Fruit fly (Drosophila melanogaster): ENCODE data around the gene Tsf1.

Tsf1 gene

DNA sequence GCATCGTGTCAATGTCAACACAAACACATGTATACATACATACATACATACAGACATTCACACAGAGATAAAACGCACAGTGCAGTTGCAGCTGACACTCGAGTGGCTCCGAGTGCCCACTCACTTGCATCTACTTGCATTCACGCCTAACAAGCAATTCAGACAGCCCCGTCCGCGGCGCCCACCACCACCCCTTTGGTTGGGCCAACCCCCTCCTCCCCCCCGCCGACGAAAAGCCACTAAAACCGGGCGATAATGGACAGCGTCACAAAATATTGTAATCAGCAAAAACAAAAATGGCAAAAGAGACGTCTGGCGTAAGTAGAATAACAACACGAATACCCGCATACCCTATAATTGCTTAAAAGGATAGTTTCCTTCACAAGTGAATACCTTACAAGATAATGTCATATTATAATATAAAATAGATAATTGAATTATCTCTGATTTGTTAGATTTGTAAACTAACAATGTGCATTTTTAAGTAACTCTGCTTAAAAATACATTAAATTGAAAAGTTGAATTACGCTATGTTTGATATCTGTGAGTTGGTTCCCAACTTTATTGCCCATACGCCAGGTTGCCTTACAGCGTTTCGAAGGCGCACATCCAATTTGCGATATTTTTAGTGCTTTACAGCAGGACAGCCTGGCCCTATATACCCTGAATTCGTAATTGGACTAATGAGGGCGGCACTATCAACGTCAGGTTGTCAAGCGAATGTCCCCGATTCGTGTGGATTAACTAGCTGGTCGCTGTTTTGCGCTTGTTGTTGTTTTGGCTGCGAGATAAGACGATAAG is 19.9 kb downstream of the Tsf1 start:
- peak; percentile 20 for TF ChIP-seq pad (GFP tag; optimal IDR thresholded peaks at IDR 0.05)
- TF ChIP-seq CG33017 (tag; optimal IDR thresholded peaks at IDR 0.05) = no peak
- peak; percentile 19 for TF ChIP-seq CG12768 (GFP tag; optimal IDR thresholded peaks at IDR 0.05)
- peak; percentile 15 for TF ChIP-seq bab1 (GFP tag; optimal IDR thresholded peaks at IDR 0.05)
- TF ChIP-seq Clk (GFP tag; optimal IDR thresholded peaks at IDR 0.05) = no peak
- TF ChIP-seq CG7045 (GFP tag; optimal IDR thresholded peaks at IDR 0.05) = peak; percentile 26
- peak; percentile 53 for TF ChIP-seq kay (GFP tag; ENCODE audit: borderline replicate concordance)
- peak; percentile 99 for TF ChIP-seq tj (GFP tag; optimal IDR thresholded peaks at IDR 0.05)
- TF ChIP-seq CG5204 (GFP tag; optimal IDR thresholded peaks at IDR 0.05) = no peak
- no peak for TF ChIP-seq ovo (GFP tag; optimal IDR thresholded peaks at IDR 0.05)
- peak; percentile 7 for TF ChIP-seq Mnt (GFP tag; optimal IDR thresholded peaks at IDR 0.05)
- TF ChIP-seq CG11617 (GFP tag; optimal IDR thresholded peaks at IDR 0.05) = peak; percentile 54
- no peak for TF ChIP-seq CG1620 (GFP tag; optimal IDR thresholded peaks at IDR 0.05)
- no peak for TF ChIP-seq Crg-1 (GFP tag; optimal IDR thresholded peaks at IDR 0.05)
- TF ChIP-seq CG14711 (tag; optimal IDR thresholded peaks at IDR 0.05) = peak; percentile 10
- TF ChIP-seq cic (GFP tag; optimal IDR thresholded peaks at IDR 0.05) = peak; percentile 70

DNA sequence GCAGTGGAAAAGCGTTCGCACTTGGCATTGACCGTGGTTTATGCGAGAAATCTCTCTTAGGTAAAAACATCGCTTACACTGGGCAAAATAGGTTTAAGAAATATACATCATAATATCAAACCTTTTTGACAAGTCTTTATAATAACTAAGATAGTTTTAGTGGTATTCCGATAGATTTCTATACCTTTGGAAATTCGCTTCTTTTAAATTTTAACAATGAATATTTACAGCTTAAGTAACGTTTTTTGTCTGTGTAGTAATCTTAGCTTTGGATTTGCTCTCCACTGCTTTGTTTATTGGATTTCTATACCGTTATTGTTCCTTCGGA is 20.5 kb downstream of the Tsf1 start:
- peak; percentile 76 for TF ChIP-seq CG14711 (tag; optimal IDR thresholded peaks at IDR 0.05)
- no peak for TF ChIP-seq ovo (GFP tag; optimal IDR thresholded peaks at IDR 0.05)
- TF ChIP-seq toe (GFP tag; optimal IDR thresholded peaks at IDR 0.05) = no peak
- TF ChIP-seq CG7101 (tag; optimal IDR thresholded peaks at IDR 0.05) = peak; percentile 59
- no peak for TF ChIP-seq tj (GFP tag; optimal IDR thresholded peaks at IDR 0.05)
- TF ChIP-seq Mnt (GFP tag; optimal IDR thresholded peaks at IDR 0.05) = no peak
- no peak for TF ChIP-seq CG5204 (GFP tag; optimal IDR thresholded peaks at IDR 0.05)
- TF ChIP-seq Hr96 (GFP tag; optimal IDR thresholded peaks at IDR 0.05) = peak; percentile 30
- peak; percentile 35 for TF ChIP-seq CG33017 (tag; optimal IDR thresholded peaks at IDR 0.05)
- no peak for TF ChIP-seq CG12768 (GFP tag; optimal IDR thresholded peaks at IDR 0.05)
- peak; percentile 19 for TF ChIP-seq pad (GFP tag; optimal IDR thresholded peaks at IDR 0.05)
- no peak for TF ChIP-seq cnc (optimal IDR thresholded peaks at IDR 0.05)
- TF ChIP-seq cic (GFP tag; optimal IDR thresholded peaks at IDR 0.05) = no peak
- no peak for TF ChIP-seq CG7045 (GFP tag; optimal IDR thresholded peaks at IDR 0.05)
- TF ChIP-seq Crg-1 (GFP tag; optimal IDR thresholded peaks at IDR 0.05) = no peak
- no peak for TF ChIP-seq Clk (GFP tag; optimal IDR thresholded peaks at IDR 0.05)
- TF ChIP-seq kay (GFP tag; ENCODE audit: borderline replicate concordance) = no peak
- TF ChIP-seq bab1 (GFP tag; optimal IDR thresholded peaks at IDR 0.05) = peak; percentile 25
- TF ChIP-seq CG1620 (GFP tag; optimal IDR thresholded peaks at IDR 0.05) = no peak
- no peak for TF ChIP-seq CG11617 (GFP tag; optimal IDR thresholded peaks at IDR 0.05)

DNA sequence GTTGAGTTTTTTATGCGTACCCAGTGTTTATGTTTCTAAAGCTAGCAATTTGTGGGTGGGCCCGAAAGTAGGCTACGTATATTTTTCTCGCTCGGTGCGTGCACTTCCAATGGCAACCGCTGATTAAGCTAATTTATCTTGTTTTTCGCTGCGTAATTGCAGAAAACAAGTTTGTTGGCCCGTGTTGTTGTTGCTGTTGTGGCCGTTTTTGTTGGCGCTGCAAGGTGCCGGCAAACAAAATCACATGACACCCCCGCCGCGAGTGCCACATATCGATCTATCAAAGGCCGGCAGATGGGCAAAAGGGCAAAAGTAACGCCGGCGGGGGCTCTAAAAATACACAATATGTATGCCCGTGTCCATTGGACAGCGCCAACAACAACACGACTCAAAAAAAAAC is 22.6 kb downstream of the Tsf1 start:
- TF ChIP-seq CG12768 (GFP tag; optimal IDR thresholded peaks at IDR 0.05) (no peak), CG33017 (tag; optimal IDR thresholded peaks at IDR 0.05) (no peak), CG1620 (GFP tag; optimal IDR thresholded peaks at IDR 0.05) (no peak), tj (GFP tag; optimal IDR thresholded peaks at IDR 0.05) (peak; percentile 92), CG14711 (tag; optimal IDR thresholded peaks at IDR 0.05) (no peak), CG7045 (GFP tag; optimal IDR thresholded peaks at IDR 0.05) (no peak), CG7101 (tag; optimal IDR thresholded peaks at IDR 0.05) (no peak)

DNA sequence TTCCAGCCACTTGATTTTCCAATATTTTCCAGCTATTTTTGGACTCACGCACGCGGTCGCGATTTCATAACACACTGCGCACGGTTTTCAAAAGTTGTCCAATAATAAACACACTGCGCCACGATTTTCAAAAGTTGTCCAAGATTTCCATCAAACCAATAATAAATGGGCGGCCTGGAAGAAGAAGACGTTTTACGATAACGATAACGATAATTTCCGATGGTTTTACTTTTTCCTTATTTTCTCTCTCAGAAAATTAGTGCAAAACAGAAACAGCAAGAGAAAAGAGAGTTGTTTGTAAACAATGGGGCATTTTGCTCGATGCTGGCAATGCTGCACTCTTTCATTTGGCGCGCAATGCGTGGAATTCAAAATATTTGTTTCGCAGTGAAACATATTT is 23.1 kb downstream of the Tsf1 start, which contains the start of gene Nt5b:
Gene Nt5b, minus strand, starts transcription at position 207 of the 400 bp plus-strand sequence.
- no peak for TF ChIP-seq tj (GFP tag; optimal IDR thresholded peaks at IDR 0.05)
- no peak for TF ChIP-seq kay (GFP tag; ENCODE audit: borderline replicate concordance)
- TF ChIP-seq CG11617 (GFP tag; optimal IDR thresholded peaks at IDR 0.05) = no peak
- no peak for TF ChIP-seq bab1 (GFP tag; optimal IDR thresholded peaks at IDR 0.05)
- no peak for TF ChIP-seq CG5204 (GFP tag; optimal IDR thresholded peaks at IDR 0.05)
- TF ChIP-seq Crg-1 (GFP tag; optimal IDR thresholded peaks at IDR 0.05) = no peak
- TF ChIP-seq Clk (GFP tag; optimal IDR thresholded peaks at IDR 0.05) = no peak
- TF ChIP-seq pad (GFP tag; optimal IDR thresholded peaks at IDR 0.05) = no peak
- TF ChIP-seq CG12768 (GFP tag; optimal IDR thresholded peaks at IDR 0.05) = no peak
- TF ChIP-seq toe (GFP tag; optimal IDR thresholded peaks at IDR 0.05) = no peak
- no peak for TF ChIP-seq CG7045 (GFP tag; optimal IDR thresholded peaks at IDR 0.05)
- no peak for TF ChIP-seq Hr96 (GFP tag; optimal IDR thresholded peaks at IDR 0.05)
- TF ChIP-seq CG7101 (tag; optimal IDR thresholded peaks at IDR 0.05) = no peak
- no peak for TF ChIP-seq CG33017 (tag; optimal IDR thresholded peaks at IDR 0.05)
- TF ChIP-seq ovo (GFP tag; optimal IDR thresholded peaks at IDR 0.05) = no peak
- no peak for TF ChIP-seq cic (GFP tag; optimal IDR thresholded peaks at IDR 0.05)

DNA sequence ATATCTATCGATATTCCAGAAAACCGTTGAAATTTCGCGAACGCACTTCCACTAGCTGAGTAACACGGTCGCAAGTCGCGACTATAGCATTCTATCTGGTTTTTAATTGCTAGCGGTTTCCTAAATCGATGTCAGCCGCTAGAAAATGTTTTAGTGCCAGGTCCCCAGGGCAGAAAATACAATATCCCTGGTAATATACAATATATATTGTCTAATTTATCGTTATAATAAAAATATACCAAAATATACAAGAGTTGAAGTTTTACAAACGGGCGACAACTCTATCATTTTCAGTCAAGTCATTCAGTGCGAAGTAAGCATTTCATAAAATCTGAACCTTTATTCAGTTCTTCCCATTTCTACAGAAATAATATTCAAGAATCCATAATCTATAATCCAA is 28.2 kb downstream of the Tsf1 start, which contains the start of gene CG15056:
Gene CG15056, plus strand, starts transcription at position 301 of the 400 bp plus-strand sequence.
- no peak for TF ChIP-seq Hr96 (GFP tag; optimal IDR thresholded peaks at IDR 0.05)
- TF ChIP-seq CG7101 (tag; optimal IDR thresholded peaks at IDR 0.05) = no peak
- TF ChIP-seq CG7045 (GFP tag; optimal IDR thresholded peaks at IDR 0.05) = no peak
- TF ChIP-seq ovo (GFP tag; optimal IDR thresholded peaks at IDR 0.05) = no peak
- TF ChIP-seq cnc (optimal IDR thresholded peaks at IDR 0.05) = no peak
- no peak for TF ChIP-seq Clk (GFP tag; optimal IDR thresholded peaks at IDR 0.05)
- no peak for TF ChIP-seq CG5204 (GFP tag; optimal IDR thresholded peaks at IDR 0.05)
- TF ChIP-seq Mnt (GFP tag; optimal IDR thresholded peaks at IDR 0.05) = no peak
- no peak for TF ChIP-seq kay (GFP tag; ENCODE audit: borderline replicate concordance)
- TF ChIP-seq cic (GFP tag; optimal IDR thresholded peaks at IDR 0.05) = no peak
- TF ChIP-seq CG11617 (GFP tag; optimal IDR thresholded peaks at IDR 0.05) = no peak
- TF ChIP-seq Crg-1 (GFP tag; optimal IDR thresholded peaks at IDR 0.05) = no peak
- TF ChIP-seq toe (GFP tag; optimal IDR thresholded peaks at IDR 0.05) = no peak
- TF ChIP-seq bab1 (GFP tag; optimal IDR thresholded peaks at IDR 0.05) = no peak

DNA sequence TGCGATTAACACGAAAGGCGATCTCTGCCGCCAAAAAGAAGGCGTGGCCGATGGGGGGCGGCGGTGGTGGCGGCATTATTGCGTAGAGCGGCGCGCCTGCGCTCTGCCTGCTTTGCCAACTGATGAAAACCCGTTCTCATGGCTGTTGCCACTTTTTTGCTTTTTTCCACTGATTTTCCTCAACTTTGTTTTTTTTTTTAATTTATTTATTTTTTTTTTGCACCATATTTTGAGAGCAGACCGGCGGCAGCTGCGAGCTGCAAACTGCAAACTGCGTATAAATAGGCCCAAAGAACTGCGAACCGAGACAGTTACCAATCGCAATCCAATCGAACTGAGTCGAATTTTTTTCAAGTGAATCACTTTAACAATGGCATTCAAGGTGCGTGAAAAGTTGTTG is 35.2 kb downstream of the Tsf1 start, which contains the start of gene CG42323:
Gene CG42323, plus strand, starts transcription at position 302 of the 400 bp plus-strand sequence.
- TF ChIP-seq Crg-1 (GFP tag; optimal IDR thresholded peaks at IDR 0.05) (no peak), bab1 (GFP tag; optimal IDR thresholded peaks at IDR 0.05) (no peak), Clk (GFP tag; optimal IDR thresholded peaks at IDR 0.05) (no peak), pad (GFP tag; optimal IDR thresholded peaks at IDR 0.05) (no peak), toe (GFP tag; optimal IDR thresholded peaks at IDR 0.05) (no peak)
